Worm (Caenorhabditis elegans) whole organism, young adult: Measurements from ENCODE around the gene W09G12.7.

Source experiments
- B0019.2 ChIP-seq: fragments of 200-800 bp; sonication (Bioruptor generic); conservative IDR thresholded peaks from 2 replicates; pipeline ENCODE4 v1.3.6; 2022; ENCODE audit warnings: missing genetic modification reagents, missing genetic modification characterization, missing compliant biosample characterization
- B0336.3 ChIP-seq: fragments of 200-800 bp; sonication (Bioruptor generic); IDR thresholded peaks from 2 replicates; pipeline ENCODE4 v1.3.6; 2022; ENCODE audit warnings: missing genetic modification characterization, missing compliant biosample characterization
- C06A6.2 ChIP-seq: fragments of 200-800 bp; sonication (Bioruptor generic); conservative IDR thresholded peaks from 2 replicates; pipeline ENCODE4 v1.3.6; 2022; ENCODE audit warnings: missing genetic modification characterization, missing compliant biosample characterization
- C17E4.6 ChIP-seq: fragments of 200-800 bp; sonication (Bioruptor generic); IDR thresholded peaks from 2 replicates; pipeline ENCODE4 v1.3.6; 2022; ENCODE audit warnings: missing genetic modification reagents, missing genetic modification characterization, missing compliant biosample characterization
- D2030.7 ChIP-seq: fragments of 200-800 bp; sonication (Bioruptor generic); IDR thresholded peaks from 2 replicates; pipeline ENCODE4 v1.3.6; 2022; ENCODE audit warnings: missing genetic modification reagents, missing genetic modification characterization, missing compliant biosample characterization
- F10E7.11 ChIP-seq: sonication (generic microtip); optimal IDR thresholded peaks from 2 replicates; lab custom pipeline; 2017; ENCODE audit warnings: mild to moderate bottlenecking, missing genetic modification characterization, moderate library complexity, missing compliant biosample characterization
- F39B2.1 ChIP-seq: fragments of 200-800 bp; sonication (Bioruptor generic); IDR thresholded peaks from 2 replicates; pipeline ENCODE4 v1.3.6; 2022; ENCODE audit warnings: missing genetic modification reagents, missing genetic modification characterization, missing compliant biosample characterization
- T07F8.4 ChIP-seq: sonication (generic microtip); optimal IDR thresholded peaks from 2 replicates; lab custom pipeline; 2016; ENCODE audit warnings: mild to moderate bottlenecking, missing genetic modification characterization, moderate library complexity, missing compliant biosample characterization
- Y95B8A.8 ChIP-seq: fragments of 200-800 bp; sonication (Bioruptor generic); IDR thresholded peaks from 2 replicates; pipeline ENCODE4 v1.3.6; 2022; ENCODE audit warnings: missing genetic modification reagents, missing genetic modification characterization, missing compliant biosample characterization
- akir-1 ChIP-seq: fragments of 200-800 bp; sonication (Bioruptor generic); optimal IDR thresholded peaks from 2 replicates; lab custom pipeline; 2018; ENCODE audit warnings: mild to moderate bottlenecking, missing genetic modification characterization, moderate library complexity, missing compliant biosample characterization
- athp-1 ChIP-seq: sonication (generic microtip); optimal IDR thresholded peaks from 2 replicates; lab custom pipeline; 2017; ENCODE audit warnings: mild to moderate bottlenecking, missing genetic modification characterization, missing compliant biosample characterization
- attf-3 ChIP-seq: fragments of 200-800 bp; sonication (Bioruptor generic); conservative IDR thresholded peaks from 2 replicates; pipeline ENCODE4 v1.3.6; 2022; ENCODE audit warnings: missing genetic modification reagents, missing genetic modification characterization, missing compliant biosample characterization
- attf-6 ChIP-seq: fragments of 200-800 bp; sonication (Bioruptor generic); IDR thresholded peaks from 2 replicates; pipeline ENCODE4 v1.3.6; 2022; ENCODE audit warnings: missing genetic modification reagents, missing genetic modification characterization, missing compliant biosample characterization
- bed-1 ChIP-seq: fragments of 200-800 bp; sonication (Bioruptor generic); IDR thresholded peaks from 2 replicates; pipeline ENCODE4 v1.3.6; 2022; ENCODE audit warnings: missing genetic modification reagents, missing genetic modification characterization, missing compliant biosample characterization
- bed-2 ChIP-seq: fragments of 200-800 bp; sonication (Bioruptor generic); IDR thresholded peaks from 2 replicates; pipeline ENCODE4 v1.3.6; 2022; ENCODE audit warnings: missing genetic modification reagents, missing genetic modification characterization, missing compliant biosample characterization
- ccch-3 ChIP-seq: fragments of 200-800 bp; sonication (Bioruptor generic); optimal IDR thresholded peaks from 2 replicates; lab custom pipeline; 2018; ENCODE audit warnings: mild to moderate bottlenecking, missing genetic modification characterization, missing compliant biosample characterization
- cebp-1 ChIP-seq, 2 experiments: fragments of 200-800 bp in 1 of 2; sonication (Bioruptor generic) in 1 of 2; sonication (generic microtip) in 1 of 2; IDR thresholded peaks in 1 of 2; optimal IDR thresholded peaks in 1 of 2; 2 replicates each; pipeline versions ENCODE4 v1.3.6 to Lab custom; 2017 to 2022; ENCODE audit warnings: missing compliant biosample characterization in 2 of 2, missing genetic modification characterization in 2 of 2, mild to moderate bottlenecking in 1 of 2, missing genetic modification reagents in 1 of 2, moderate library complexity in 1 of 2
- ceh-40 ChIP-seq: fragments of 200-800 bp; sonication (Bioruptor generic); IDR thresholded peaks from 2 replicates; pipeline ENCODE4 v1.3.6; 2022; ENCODE audit warnings: missing genetic modification characterization, missing compliant biosample characterization
- ceh-58 ChIP-seq: fragments of 200-800 bp; sonication (Bioruptor generic); IDR thresholded peaks from 2 replicates; pipeline ENCODE4 v1.3.6; 2022; ENCODE audit warnings: missing genetic modification characterization, missing compliant biosample characterization
- ceh-91 ChIP-seq: fragments of 200-800 bp; sonication (Bioruptor generic); IDR thresholded peaks from 2 replicates; pipeline ENCODE4 v1.3.6; 2022; ENCODE audit warnings: missing genetic modification reagents, missing genetic modification characterization, missing compliant biosample characterization
- dox-1 ChIP-seq: fragments of 200-800 bp; sonication (Bioruptor generic); IDR thresholded peaks from 2 replicates; pipeline ENCODE4 v1.3.6; 2022; ENCODE audit warnings: missing genetic modification reagents, missing genetic modification characterization, missing compliant biosample characterization
- efl-1 ChIP-seq: fragments of 150-350 bp; optimal IDR thresholded peaks from 2 replicates; lab custom pipeline; 2014; ENCODE audit warnings: missing biosample characterization, missing genetic modification reagents, missing genetic modification characterization
- egl-18 ChIP-seq: fragments of 200-800 bp; sonication (Bioruptor generic); IDR thresholded peaks from 2 replicates; pipeline ENCODE4 v1.3.6; 2022; ENCODE audit warnings: missing genetic modification reagents, missing genetic modification characterization, missing compliant biosample characterization
- egrh-3 ChIP-seq: fragments of 200-800 bp; sonication (Bioruptor generic); IDR thresholded peaks from 2 replicates; pipeline ENCODE4 v1.3.6; 2022; ENCODE audit warnings: missing genetic modification reagents, missing genetic modification characterization, missing compliant biosample characterization
- ets-4 ChIP-seq: fragments of 200-800 bp; sonication (Bioruptor generic); optimal IDR thresholded peaks from 2 replicates; lab custom pipeline; 2018; ENCODE audit warnings: mild to moderate bottlenecking, missing genetic modification characterization, missing compliant biosample characterization
- him-1 ChIP-seq: sonication (generic microtip); optimal IDR thresholded peaks from 2 replicates; lab custom pipeline; 2016; ENCODE audit warnings: missing genotype, missing genetic modification reagents, missing genetic modification characterization, missing compliant biosample characterization
- hlh-26 ChIP-seq: fragments of 200-800 bp; sonication (Bioruptor generic); conservative IDR thresholded peaks from 2 replicates; pipeline ENCODE4 v1.3.6; 2022; ENCODE audit warnings: missing genetic modification reagents, missing genetic modification characterization, missing compliant biosample characterization
- lag-1 ChIP-seq: fragments of 200-800 bp; sonication (Bioruptor generic); IDR thresholded peaks from 2 replicates; pipeline ENCODE4 v1.3.6; 2022; ENCODE audit warnings: missing genetic modification reagents, missing genetic modification characterization, missing compliant biosample characterization
- let-607 ChIP-seq, 2 experiments: fragments of 200-800 bp in 1 of 2; sonication (Bioruptor generic) in 1 of 2; sonication (generic microtip) in 1 of 2; optimal IDR thresholded peaks; 2 replicates each; lab custom pipeline; 2016 to 2018; ENCODE audit warnings: mild to moderate bottlenecking in 2 of 2, missing compliant biosample characterization in 2 of 2, missing genetic modification characterization in 2 of 2, moderate library complexity in 2 of 2, missing genotype in 1 of 2
- lin-54 ChIP-seq: fragments of 200-800 bp; sonication (Bioruptor generic); optimal IDR thresholded peaks from 2 replicates; lab custom pipeline; 2018; ENCODE audit warnings: mild to moderate bottlenecking, missing genetic modification characterization, missing compliant biosample characterization
- lsl-1 ChIP-seq: fragments of 200-800 bp; sonication (Bioruptor generic); optimal IDR thresholded peaks from 2 replicates; lab custom pipeline; 2018; ENCODE audit warnings: mild to moderate bottlenecking, missing genetic modification characterization, moderate library complexity, missing compliant biosample characterization
- madf-3 ChIP-seq: fragments of 200-800 bp; sonication (Bioruptor generic); IDR thresholded peaks from 2 replicates; pipeline ENCODE4 v1.3.6; 2022; ENCODE audit warnings: missing genetic modification reagents, missing genetic modification characterization, missing compliant biosample characterization
- madf-8 ChIP-seq: fragments of 200-800 bp; sonication (Bioruptor generic); conservative IDR thresholded peaks from 2 replicates; pipeline ENCODE4 v1.3.6; 2022; ENCODE audit warnings: missing genetic modification reagents, missing genetic modification characterization, missing compliant biosample characterization
- mcd-1 ChIP-seq: fragments of 200-800 bp; sonication (Bioruptor generic); IDR thresholded peaks from 2 replicates; pipeline ENCODE4 v1.3.6; 2022; ENCODE audit warnings: missing genetic modification reagents, missing genetic modification characterization, missing compliant biosample characterization
- mxl-1 ChIP-seq: sonication (generic microtip); optimal IDR thresholded peaks from 2 replicates; lab custom pipeline; 2016; ENCODE audit warnings: missing genetic modification characterization, missing compliant biosample characterization
- nhr-80 ChIP-seq: sonication (generic microtip); optimal IDR thresholded peaks from 2 replicates; lab custom pipeline; 2016; ENCODE audit warnings: missing genetic modification characterization, missing compliant biosample characterization
- pbrm-1 ChIP-seq: fragments of 200-800 bp; sonication (Bioruptor generic); IDR thresholded peaks from 2 replicates; pipeline ENCODE4 v1.3.6; 2022; ENCODE audit warnings: missing genetic modification reagents, missing genetic modification characterization, missing compliant biosample characterization
- rec-8 ChIP-seq, 2 experiments: sonication (generic microtip); optimal IDR thresholded peaks; 2 replicates each; lab custom pipeline; 2016; ENCODE audit warnings: mild to moderate bottlenecking in 2 of 2, missing genetic modification characterization in 2 of 2, missing genetic modification reagents in 2 of 2, missing genotype in 2 of 2, missing biosample characterization in 1 of 2, missing compliant biosample characterization in 1 of 2, moderate library complexity in 1 of 2
- snpc-1.3 ChIP-seq: sonication (generic microtip); optimal IDR thresholded peaks from 2 replicates; lab custom pipeline; 2017; ENCODE audit warnings: missing genetic modification characterization, mild to moderate bottlenecking, missing compliant biosample characterization, antibody characterized with exemption, moderate library complexity, missing genotype, missing genetic modification reagents; ENCODE audit not compliant: insufficient read depth
- snpc-3.4 ChIP-seq: sonication (generic microtip); optimal IDR thresholded peaks from 2 replicates; lab custom pipeline; 2017; ENCODE audit warnings: missing genetic modification characterization, mild to moderate bottlenecking, missing compliant biosample characterization, antibody characterized with exemption, moderate library complexity, missing genotype, missing genetic modification reagents
- sptf-2 ChIP-seq: fragments of 200-800 bp; sonication (Bioruptor generic); optimal IDR thresholded peaks from 2 replicates; lab custom pipeline; 2018; ENCODE audit warnings: mild to moderate bottlenecking, missing genetic modification characterization, missing compliant biosample characterization
- tlf-1 ChIP-seq: fragments of 200-800 bp; sonication (Bioruptor generic); optimal IDR thresholded peaks from 2 replicates; lab custom pipeline; 2018; ENCODE audit warnings: mild to moderate bottlenecking, missing genetic modification characterization, missing compliant biosample characterization
- unc-62 ChIP-seq: fragments of 150-350 bp; optimal IDR thresholded peaks from 2 replicates; lab custom pipeline; 2014; ENCODE audit warnings: missing biosample characterization, missing genetic modification reagents, missing genetic modification characterization
- xnd-1 ChIP-seq: sonication (generic microtip); optimal IDR thresholded peaks from 2 replicates; lab custom pipeline; 2016; ENCODE audit warnings: missing genotype, missing genetic modification reagents, missing genetic modification characterization, missing compliant biosample characterization
- ztf-26 ChIP-seq: sonication (generic microtip); optimal IDR thresholded peaks from 2 replicates; lab custom pipeline; 2017; ENCODE audit warnings: missing genetic modification characterization, missing compliant biosample characterization
- ztf-3 ChIP-seq: fragments of 200-800 bp; sonication (Bioruptor generic); optimal IDR thresholded peaks from 2 replicates; lab custom pipeline; 2018; ENCODE audit warnings: mild to moderate bottlenecking, missing genetic modification characterization, missing compliant biosample characterization

Gene W09G12.7

ce11 chrIV:1274583-1274982, 45.7 kb downstream of the W09G12.7 start, which contains the start of gene C09E9.1 (continued):
- TF ChIP-seq akir-1 (GFP tag; lab: Kevin White, UChicago) = no peak
- TF ChIP-seq attf-3 (GFP tag; lab: Robert Waterston, UW) = peak; percentile 53
- TF ChIP-seq hlh-26 = no peak
- TF ChIP-seq ccch-3 (GFP tag; lab: Kevin White, UChicago) = no peak
- no peak for TF ChIP-seq madf-3
- no peak for TF ChIP-seq T07F8.4
- TF ChIP-seq F39B2.1 = no peak
- TF ChIP-seq ceh-58 (GFP tag; lab: Robert Waterston, UW) = no peak
- no peak for TF ChIP-seq attf-6 (GFP tag; lab: Robert Waterston, UW)
- no peak for TF ChIP-seq egl-18 (GFP tag; lab: Robert Waterston, UW)
- TF ChIP-seq rec-8 (tag; optimal IDR thresholded peaks at IDR 0.05; lab: Kevin White, UChicago) = no peak
- no peak for TF ChIP-seq mxl-1 (tag; lab: Kevin White, UChicago)
- peak; percentile 52 for TF ChIP-seq efl-1 (GFP tag; lab: Kevin White, UChicago)
- TF ChIP-seq him-1 = no peak
- TF ChIP-seq sptf-2 (GFP tag; lab: Kevin White, UChicago) = no peak
- no peak for TF ChIP-seq ztf-26 (tag; lab: Kevin White, UChicago)
- no peak for TF ChIP-seq C17E4.6 (GFP tag; lab: Robert Waterston, UW)
- no peak for TF ChIP-seq ets-4
- TF ChIP-seq cebp-1 (GFP tag; IDR thresholded peaks at IDR 0.05; lab: Robert Waterston, UW) = peak; percentile 63; the same call in 1 of the 2 replicates
- peak; percentile 92 for TF ChIP-seq cebp-1 (tag; optimal IDR thresholded peaks at IDR 0.05; lab: Kevin White, UChicago)
- no peak for TF ChIP-seq unc-62 (GFP tag; lab: Kevin White, UChicago)
- no peak for TF ChIP-seq ceh-40 (GFP tag; lab: Robert Waterston, UW)
- no peak for TF ChIP-seq bed-1 (GFP tag; lab: Robert Waterston, UW)
- TF ChIP-seq let-607 (tag; optimal IDR thresholded peaks at IDR 0.05; lab: Kevin White, UChicago) = no peak
- TF ChIP-seq ztf-3 (GFP tag; lab: Kevin White, UChicago) = no peak
- TF ChIP-seq F10E7.11 (tag; lab: Kevin White, UChicago) = no peak
- TF ChIP-seq lsl-1 (GFP tag; lab: Kevin White, UChicago) = peak; percentile 74
- TF ChIP-seq bed-2 (GFP tag; lab: Robert Waterston, UW) = no peak
- no peak for TF ChIP-seq Y95B8A.8

DNA sequence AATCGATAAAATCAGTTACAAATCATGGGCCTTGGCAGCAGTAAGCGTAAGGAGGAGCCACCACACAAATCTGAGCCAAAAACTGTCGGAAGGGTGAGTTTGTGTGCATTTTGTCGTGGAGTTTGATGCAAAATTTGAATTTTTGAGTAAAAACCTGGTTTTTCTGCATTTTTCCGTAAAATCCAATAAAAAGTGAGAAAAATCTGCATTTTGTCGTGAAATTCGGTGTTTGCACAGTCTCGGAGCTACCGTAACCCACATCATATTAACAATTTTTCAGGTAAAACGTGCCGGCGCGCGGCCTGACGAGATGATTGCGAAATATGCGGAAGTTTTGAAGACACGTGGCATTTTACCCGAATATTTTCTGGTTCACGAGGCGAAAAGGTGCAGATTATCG, 47.0 kb downstream of the W09G12.7 start:
- peak; percentile 89 for TF ChIP-seq B0019.2 (GFP tag; lab: Robert Waterston, UW)
- TF ChIP-seq mcd-1 (GFP tag; lab: Robert Waterston, UW) = 0 out of 2 replicates have a peak, but pooled peaks have one; percentile 11
- no peak for TF ChIP-seq snpc-3.4 (tag; lab: Kevin White, UChicago)
- no peak for TF ChIP-seq cebp-1 (GFP tag; IDR thresholded peaks at IDR 0.05; lab: Robert Waterston, UW)
- peak; percentile 82 for TF ChIP-seq cebp-1 (tag; optimal IDR thresholded peaks at IDR 0.05; lab: Kevin White, UChicago)
- TF ChIP-seq xnd-1 (tag; lab: Kevin White, UChicago) = no peak
- peak; percentile 63 for TF ChIP-seq lsl-1 (GFP tag; lab: Kevin White, UChicago)
- TF ChIP-seq lin-54 (GFP tag; lab: Kevin White, UChicago) = peak; percentile 18

DNA sequence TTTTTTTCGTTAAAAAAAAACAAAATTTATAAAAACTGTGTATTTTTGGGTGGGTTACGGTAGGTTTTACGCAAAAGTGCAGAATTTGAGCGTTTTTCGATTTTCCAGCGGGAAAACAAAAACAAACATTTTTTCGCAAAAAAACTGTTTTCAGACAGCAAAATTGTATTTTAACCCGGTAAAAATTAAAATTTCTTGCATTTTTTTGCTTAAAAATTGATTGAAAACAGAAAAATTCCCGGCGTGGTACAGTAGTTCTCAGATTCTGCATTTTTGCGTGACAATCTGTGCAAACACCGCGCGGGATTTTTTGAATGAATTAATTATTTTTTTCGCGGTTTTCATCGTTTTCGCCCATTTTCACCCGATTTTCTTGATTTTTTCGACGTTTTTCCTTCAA, 48.2 kb downstream of the W09G12.7 start:
- peak; percentile 47 for TF ChIP-seq athp-1 (tag; lab: Kevin White, UChicago)
- TF ChIP-seq lag-1 (GFP tag; lab: Robert Waterston, UW) = no peak
- peak; percentile 59 for TF ChIP-seq lin-54 (GFP tag; lab: Kevin White, UChicago)
- TF ChIP-seq pbrm-1 = 0 out of 2 replicates have a peak, but pooled peaks have one; percentile 26
- TF ChIP-seq dox-1 (GFP tag; lab: Robert Waterston, UW) = peak; percentile 25; the same call in 1 of the 2 replicates
- peak; percentile 24 for TF ChIP-seq snpc-1.3 (tag; lab: Kevin White, UChicago)
- peak; percentile 81 for TF ChIP-seq madf-8 (GFP tag; lab: Robert Waterston, UW)
- no peak for TF ChIP-seq B0336.3 (GFP tag; lab: Robert Waterston, UW)
- TF ChIP-seq nhr-80 (tag; lab: Kevin White, UChicago) = no peak
- TF ChIP-seq bed-2 (GFP tag; lab: Robert Waterston, UW) = no peak
- TF ChIP-seq D2030.7 = peak; percentile 73
- peak; percentile 53 for TF ChIP-seq tlf-1 (GFP tag; lab: Kevin White, UChicago)
- TF ChIP-seq Y95B8A.8 = no peak
- TF ChIP-seq egrh-3 (GFP tag; lab: Robert Waterston, UW) = no peak
- TF ChIP-seq C06A6.2 (GFP tag; lab: Robert Waterston, UW) = no peak
- peak; percentile 78 for TF ChIP-seq ceh-91 (GFP tag; lab: Robert Waterston, UW)
